Worm (Caenorhabditis elegans): ENCODE results near the gene C40H1.8.

DNA sequence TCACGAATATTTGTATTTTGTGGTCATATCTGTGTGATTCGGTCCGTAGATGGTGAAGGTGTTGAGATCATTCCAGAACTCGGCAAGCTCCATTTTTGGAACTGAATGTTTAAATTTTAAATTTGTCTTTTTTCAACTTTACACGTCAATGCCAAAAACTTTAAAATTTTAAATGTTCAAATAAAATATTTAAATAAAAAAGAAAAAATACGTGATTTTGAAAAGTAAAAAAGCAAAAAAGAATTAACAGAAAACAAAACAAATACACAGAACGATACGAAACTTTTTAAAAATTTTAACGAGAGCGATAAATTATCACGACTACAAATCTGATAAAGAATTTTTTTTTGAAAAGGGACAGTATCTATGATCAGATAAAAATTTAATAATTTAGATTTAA, 19.7 kb downstream of the C40H1.8 start, which contains the start of gene elo-4:
- TF ChIP-seq dao-5 (tag; optimal IDR thresholded peaks at IDR 0.05) (no peak), W03F9.2 (tag; optimal IDR thresholded peaks at IDR 0.05) (no peak), him-1 (tag; optimal IDR thresholded peaks at IDR 0.05) (no peak)

Measured in whole organism, L4/young adult.